Worm (Caenorhabditis elegans) whole organism, L1 larva: ENCODE measurements around the gene brf-1.

Experiments used
- C16A3.4 ChIP-seq: fragments of 150-350 bp; optimal IDR thresholded peaks from 2 replicates; lab custom pipeline; 2014; ENCODE audit warnings: missing biosample characterization, missing genetic modification characterization
- C34B4.2 ChIP-seq: sonication (generic microtip); optimal IDR thresholded peaks from 2 replicates; lab custom pipeline; 2017; ENCODE audit warnings: mild to moderate bottlenecking, missing genetic modification characterization, missing compliant biosample characterization
- F16B12.6 ChIP-seq: fragments of 150-350 bp; optimal IDR thresholded peaks from 2 replicates; lab custom pipeline; 2014; ENCODE audit warnings: missing biosample characterization, missing genetic modification characterization
- Y116A8C.19 ChIP-seq: sonication (generic microtip); optimal IDR thresholded peaks from 2 replicates; lab custom pipeline; 2016; ENCODE audit warnings: missing compliant biosample characterization, missing genetic modification characterization, borderline replicate concordance
- aha-1 ChIP-seq: fragments of 150-350 bp; optimal IDR thresholded peaks from 2 replicates; lab custom pipeline; 2014; ENCODE audit warnings: missing biosample characterization, missing genetic modification characterization
- aly-2 ChIP-seq: fragments of 150-350 bp; optimal IDR thresholded peaks from 2 replicates; lab custom pipeline; 2014; ENCODE audit warnings: missing biosample characterization, missing genetic modification characterization
- ama-1 ChIP-seq: fragments of 150-350 bp; optimal IDR thresholded peaks from 2 replicates; lab custom pipeline; 2014
- ceh-63 ChIP-seq: fragments of 200-800 bp; sonication (Bioruptor generic); optimal IDR thresholded peaks from 2 replicates; lab custom pipeline; 2018; ENCODE audit warnings: mild to moderate bottlenecking, missing genetic modification characterization, missing compliant biosample characterization
- ceh-8 ChIP-seq: fragments of 200-800 bp; sonication (Bioruptor generic); optimal IDR thresholded peaks from 2 replicates; lab custom pipeline; 2018; ENCODE audit warnings: mild to moderate bottlenecking, missing genetic modification characterization, moderate library complexity, missing compliant biosample characterization
- ceh-88 ChIP-seq: fragments of 200-800 bp; sonication (Bioruptor generic); IDR thresholded peaks from 2 replicates; pipeline ENCODE4 v1.3.6; 2022; ENCODE audit warnings: missing genetic modification characterization, missing compliant biosample characterization
- ces-1 ChIP-seq: fragments of 150-350 bp; optimal IDR thresholded peaks from 2 replicates; lab custom pipeline; 2014; ENCODE audit warnings: missing biosample characterization, missing genetic modification reagents, missing genetic modification characterization
- dpl-1 ChIP-seq, 3 experiments: fragments of 150-350 bp in 2 of 3; sonication (generic microtip) in 1 of 3; optimal IDR thresholded peaks; 2 replicates each; lab custom pipeline; 2014 to 2017; ENCODE audit warnings: missing biosample characterization in 3 of 3, missing genetic modification characterization in 3 of 3, missing genetic modification reagents in 3 of 3
- dsc-1 ChIP-seq: sonication (generic microtip); optimal IDR thresholded peaks from 2 replicates; lab custom pipeline; 2016; ENCODE audit warnings: mild to moderate bottlenecking, missing genetic modification characterization, missing compliant biosample characterization
- efl-3 ChIP-seq: fragments of 200-800 bp; sonication (Bioruptor generic); optimal IDR thresholded peaks from 2 replicates; lab custom pipeline; 2018; ENCODE audit warnings: mild to moderate bottlenecking, missing genetic modification characterization, missing compliant biosample characterization
- egl-27 ChIP-seq, 2 experiments: fragments of 150-350 bp in 1 of 2; sonication (generic microtip); optimal IDR thresholded peaks; 3 replicates each; lab custom pipeline; 2017 to 2018; ENCODE audit warnings: missing biosample characterization in 2 of 2, missing genetic modification characterization in 2 of 2, missing genetic modification reagents in 2 of 2
- elt-2 ChIP-seq: sonication (generic microtip); optimal IDR thresholded peaks from 2 replicates; lab custom pipeline; 2016; ENCODE audit warnings: missing genetic modification characterization, mild to moderate bottlenecking, inconsistent platforms, missing compliant biosample characterization, missing genetic modification reagents
- elt-3 ChIP-seq, 6 experiments: fragments of 150-350 bp in 1 of 6; sonication (generic microtip); optimal IDR thresholded peaks; 2 replicates each; lab custom pipeline; 2017 to 2018; ENCODE audit warnings: missing biosample characterization in 6 of 6, missing genetic modification characterization in 6 of 6, inconsistent platforms in 1 of 6
- ets-5 ChIP-seq: fragments of 200-800 bp; sonication (Bioruptor generic); IDR thresholded peaks from 2 replicates; pipeline ENCODE4 v1.3.6; 2022; ENCODE audit warnings: missing genetic modification characterization, missing compliant biosample characterization
- fos-1 ChIP-seq: fragments of 150-350 bp; optimal IDR thresholded peaks from 2 replicates; lab custom pipeline; 2014; ENCODE audit warnings: missing biosample characterization, missing genetic modification characterization
- hlh-17 ChIP-seq: fragments of 200-800 bp; sonication (Bioruptor generic); optimal IDR thresholded peaks from 2 replicates; lab custom pipeline; 2018; ENCODE audit warnings: missing genetic modification characterization, mild to moderate bottlenecking, missing compliant biosample characterization, moderate library complexity, borderline replicate concordance
- hlh-4 ChIP-seq: sonication (generic microtip); optimal IDR thresholded peaks from 2 replicates; lab custom pipeline; 2016; ENCODE audit warnings: mild to moderate bottlenecking, missing genetic modification characterization, missing compliant biosample characterization
- hpl-2 ChIP-seq: fragments of 150-350 bp; optimal IDR thresholded peaks from 2 replicates; lab custom pipeline; 2014; ENCODE audit warnings: missing biosample characterization, missing genetic modification reagents, missing genetic modification characterization
- isw-1 ChIP-seq: fragments of 200-800 bp; sonication (Bioruptor generic); IDR thresholded peaks from 2 replicates; pipeline ENCODE4 v1.3.6; 2022; ENCODE audit warnings: missing genetic modification characterization, missing compliant biosample characterization
- lin-35 ChIP-seq, 2 experiments: fragments of 150-350 bp; optimal IDR thresholded peaks; 2 replicates each; lab custom pipeline; 2014; ENCODE audit warnings: missing biosample characterization in 2 of 2, missing genetic modification characterization in 2 of 2, missing genetic modification reagents in 2 of 2
- lin-39 ChIP-seq: fragments of 150-350 bp; optimal IDR thresholded peaks from 2 replicates; lab custom pipeline; 2014; ENCODE audit warnings: missing biosample characterization, missing genetic modification reagents, missing genetic modification characterization
- lir-3 ChIP-seq: sonication (generic microtip); optimal IDR thresholded peaks from 2 replicates; lab custom pipeline; 2016; ENCODE audit warnings: mild to moderate bottlenecking, missing genetic modification characterization, moderate library complexity, missing compliant biosample characterization; ENCODE audit not compliant: poor library complexity
- mab-9 ChIP-seq: fragments of 200-800 bp; sonication (Bioruptor generic); IDR thresholded peaks from 2 replicates; pipeline ENCODE4 v1.3.6; 2022; ENCODE audit warnings: missing genetic modification reagents, missing genetic modification characterization, missing compliant biosample characterization
- mdl-1 ChIP-seq, 2 experiments: fragments of 150-350 bp; optimal IDR thresholded peaks; 2 replicates each; lab custom pipeline; 2014 to 2017; ENCODE audit warnings: missing biosample characterization in 2 of 2, missing genetic modification characterization in 2 of 2, inconsistent platforms in 1 of 2
- mep-1 ChIP-seq: fragments of 150-350 bp; optimal IDR thresholded peaks from 2 replicates; lab custom pipeline; 2014; ENCODE audit warnings: missing biosample characterization, missing genetic modification characterization
- nhr-11 ChIP-seq: fragments of 150-350 bp; optimal IDR thresholded peaks from 2 replicates; lab custom pipeline; 2014; ENCODE audit warnings: missing biosample characterization, missing genetic modification characterization
- nhr-19 ChIP-seq: fragments of 200-800 bp; sonication (Bioruptor generic); conservative IDR thresholded peaks from 2 replicates; pipeline ENCODE4 v1.3.6; 2022; ENCODE audit warnings: missing genetic modification characterization, missing compliant biosample characterization
- nhr-237 ChIP-seq: fragments of 150-350 bp; optimal IDR thresholded peaks from 2 replicates; lab custom pipeline; 2014; ENCODE audit warnings: missing biosample characterization, missing genetic modification characterization
- nhr-28 ChIP-seq: fragments of 150-350 bp; optimal IDR thresholded peaks from 2 replicates; lab custom pipeline; 2014; ENCODE audit warnings: missing biosample characterization, missing genetic modification characterization
- nhr-47 ChIP-seq: sonication (generic microtip); optimal IDR thresholded peaks from 2 replicates; lab custom pipeline; 2016; ENCODE audit warnings: mild to moderate bottlenecking, missing genetic modification characterization, moderate library complexity, missing compliant biosample characterization
- nhr-76 ChIP-seq: sonication (generic microtip); optimal IDR thresholded peaks from 2 replicates; lab custom pipeline; 2017; ENCODE audit warnings: missing biosample characterization, missing genetic modification characterization
- nhr-85 ChIP-seq: sonication (generic microtip); peaks from one replicate; lab custom pipeline; 2016; ENCODE audit warnings: missing genetic modification characterization, inconsistent platforms, missing compliant biosample characterization
- nhr-90 ChIP-seq: sonication (generic microtip); optimal IDR thresholded peaks from 2 replicates; lab custom pipeline; 2016; ENCODE audit warnings: mild to moderate bottlenecking, missing genetic modification characterization, missing compliant biosample characterization; ENCODE audit not compliant: poor library complexity
- pag-3 ChIP-seq: sonication (generic microtip); optimal IDR thresholded peaks from 2 replicates; lab custom pipeline; 2017; ENCODE audit warnings: missing genetic modification characterization, mild to moderate bottlenecking, missing compliant biosample characterization, antibody characterized with exemption, borderline replicate concordance; ENCODE audit not compliant: insufficient read depth
- pax-3 ChIP-seq: fragments of 200-800 bp; sonication (Bioruptor generic); optimal IDR thresholded peaks from 2 replicates; lab custom pipeline; 2018; ENCODE audit warnings: mild to moderate bottlenecking, missing genetic modification characterization, moderate library complexity, missing compliant biosample characterization
- pqm-1 ChIP-seq: sonication (generic microtip); optimal IDR thresholded peaks from 3 replicates; lab custom pipeline; 2017; ENCODE audit warnings: missing biosample characterization, missing genetic modification characterization
- rnt-1 ChIP-seq: sonication (generic microtip); optimal IDR thresholded peaks from 2 replicates; lab custom pipeline; 2016; ENCODE audit warnings: mild to moderate bottlenecking, missing genetic modification characterization, moderate library complexity, missing compliant biosample characterization
- skn-1 ChIP-seq: fragments of 150-350 bp; optimal IDR thresholded peaks from 2 replicates; lab custom pipeline; 2014; ENCODE audit warnings: missing biosample characterization, missing genetic modification characterization
- sptf-1 ChIP-seq: fragments of 150-350 bp; optimal IDR thresholded peaks from 2 replicates; lab custom pipeline; 2014; ENCODE audit warnings: missing biosample characterization, missing genetic modification characterization
- sup-37 ChIP-seq: fragments of 200-800 bp; sonication (Bioruptor generic); optimal IDR thresholded peaks from 2 replicates; lab custom pipeline; 2018; ENCODE audit warnings: mild to moderate bottlenecking, missing genetic modification characterization, missing compliant biosample characterization
- swsn-7 ChIP-seq: sonication (generic microtip); optimal IDR thresholded peaks from 2 replicates; lab custom pipeline; 2016; ENCODE audit warnings: missing genetic modification characterization, missing compliant biosample characterization
- tlp-1 ChIP-seq: fragments of 150-350 bp; optimal IDR thresholded peaks from 2 replicates; lab custom pipeline; 2014; ENCODE audit warnings: missing biosample characterization, missing genetic modification characterization
- unc-30 ChIP-seq: sonication (generic microtip); optimal IDR thresholded peaks from 2 replicates; lab custom pipeline; 2017; ENCODE audit warnings: missing biosample characterization, missing genetic modification characterization
- unc-62 ChIP-seq: fragments of 150-350 bp; optimal IDR thresholded peaks from 2 replicates; lab custom pipeline; 2014; ENCODE audit warnings: missing biosample characterization, missing genetic modification reagents, missing genetic modification characterization
- unc-86 ChIP-seq: sonication (generic microtip); optimal IDR thresholded peaks from 2 replicates; lab custom pipeline; 2016; ENCODE audit warnings: missing genetic modification characterization, missing compliant biosample characterization
- vab-15 ChIP-seq: sonication (generic microtip); optimal IDR thresholded peaks from 2 replicates; lab custom pipeline; 2017; ENCODE audit warnings: missing genotype, mild to moderate bottlenecking, missing genetic modification characterization, missing compliant biosample characterization
- xbp-1 ChIP-seq: sonication (generic microtip); optimal IDR thresholded peaks from 2 replicates; lab custom pipeline; 2016; ENCODE audit warnings: missing genetic modification characterization, missing compliant biosample characterization
- zag-1 ChIP-seq: fragments of 150-350 bp; optimal IDR thresholded peaks from 2 replicates; lab custom pipeline; 2014; ENCODE audit warnings: missing biosample characterization, missing genetic modification characterization
- ztf-11 ChIP-seq, 2 experiments: sonication (generic microtip); optimal IDR thresholded peaks; 2 replicates each; lab custom pipeline; 2016 to 2017; ENCODE audit warnings: missing genetic modification characterization in 2 of 2, missing biosample characterization in 1 of 2, missing compliant biosample characterization in 1 of 2
- ztf-4 ChIP-seq: fragments of 150-350 bp; optimal IDR thresholded peaks from 2 replicates; lab custom pipeline; 2014; ENCODE audit warnings: missing biosample characterization, missing genetic modification characterization

brf-1 gene

DNA sequence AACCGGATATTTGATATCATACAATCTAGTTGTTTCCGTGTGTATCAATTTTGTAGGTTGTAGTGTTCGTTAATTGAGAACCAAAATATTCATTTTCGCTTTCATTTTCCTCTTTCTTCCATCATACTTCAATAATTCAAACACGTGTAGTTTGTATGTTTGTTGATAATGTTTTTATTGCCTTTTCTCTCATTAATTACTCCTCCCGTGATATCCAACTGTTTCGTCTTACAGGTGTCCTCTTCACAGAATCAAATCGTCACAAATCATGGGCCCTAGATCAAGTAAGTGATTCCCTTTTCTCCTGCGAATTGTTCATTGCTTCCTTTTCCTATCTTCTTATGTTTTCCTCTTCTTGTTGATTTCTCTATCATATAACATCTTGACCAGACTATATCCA is 33.3 kb downstream of the brf-1 start, which contains the start of gene nhr-21 (continued):
- TF ChIP-seq C34B4.2 (tag; lab: Kevin White, UChicago) (no peak), ceh-8 (GFP tag; lab: Kevin White, UChicago) (no peak), aly-2 (tag; lab: Kevin White, UChicago) (no peak), ces-1 (no peak), C16A3.4 (tag; lab: Kevin White, UChicago) (peak; percentile 23), dsc-1 (tag; lab: Kevin White, UChicago) (no peak), mab-9 (GFP tag; lab: Robert Waterston, UW) (no peak), nhr-19 (peak; percentile 74), nhr-76 (no peak), nhr-90 (tag; lab: Kevin White, UChicago) (peak; percentile 73), sup-37 (no peak), aha-1 (no peak), unc-86 (tag; lab: Kevin White, UChicago) (no peak), ztf-4 (peak; percentile 21), ets-5 (GFP tag; lab: Robert Waterston, UW) (no peak), pax-3 (tag; lab: Kevin White, UChicago) (no peak), sptf-1 (tag; lab: Kevin White, UChicago) (no peak), mdl-1 (tag; optimal IDR thresholded peaks at IDR 0.05; lab: Kevin White, UChicago) (peak in 1 of 2 experiments; percentile 58), lin-39 (tag; lab: Kevin White, UChicago) (no peak), mep-1 (tag; lab: Kevin White, UChicago) (no peak), isw-1 (GFP tag; lab: Robert Waterston, UW) (no peak), nhr-85 (tag; lab: Kevin White, UChicago) (peak; percentile 98), ztf-11 (tag; optimal IDR thresholded peaks at IDR 0.05; lab: Kevin White, UChicago) (no peak), ceh-63 (GFP tag; lab: Kevin White, UChicago) (no peak), rnt-1 (tag; lab: Kevin White, UChicago) (peak; percentile 14), unc-62 (GFP tag; lab: Kevin White, UChicago) (no peak), xbp-1 (tag; lab: Kevin White, UChicago) (no peak), F16B12.6 (tag; lab: Kevin White, UChicago) (no peak), pqm-1 (tag; lab: Kevin White, UChicago) (no peak), Y116A8C.19 (tag; lab: Kevin White, UChicago) (no peak), fos-1 (tag; lab: Kevin White, UChicago) (peak; percentile 18), lin-35 (GFP tag; optimal IDR thresholded peaks at IDR 0.05; lab: Kevin White, UChicago) (peak in 1 of 2 experiments; percentile 40), swsn-7 (no peak), nhr-237 (tag; lab: Kevin White, UChicago) (no peak), pag-3 (tag; lab: Kevin White, UChicago) (no peak), hlh-4 (tag; lab: Kevin White, UChicago) (no peak), hlh-17 (GFP tag; lab: Kevin White, UChicago) (no peak), egl-27 (tag; optimal IDR thresholded peaks at IDR 0.05; lab: Kevin White, UChicago) (no peak), nhr-11 (tag; lab: Kevin White, UChicago) (no peak), efl-3 (no peak), hpl-2 (no peak), elt-3 (tag; optimal IDR thresholded peaks at IDR 0.05; lab: Kevin White, UChicago) (peak in 5 of 6 experiments; percentile 46 to 91 (median 62)), unc-30 (tag; lab: Kevin White, UChicago) (no peak), lir-3 (tag; lab: Kevin White, UChicago) (no peak), skn-1 (no peak), dpl-1 (GFP tag; optimal IDR thresholded peaks at IDR 0.05; lab: Kevin White, UChicago) (no peak), tlp-1 (no peak), ama-1 (lab: Kevin White, UChicago) (no peak), nhr-47 (tag; lab: Kevin White, UChicago) (peak; percentile 46), elt-2 (tag; lab: Kevin White, UChicago) (no peak), nhr-28 (tag; lab: Kevin White, UChicago) (no peak), vab-15 (peak; percentile 61), zag-1 (tag; lab: Kevin White, UChicago) (no peak), ceh-88 (GFP tag; lab: Robert Waterston, UW) (no peak)
